Worm (Caenorhabditis elegans): ENCODE results near the gene Y39D8A.1.

Gene Y39D8A.1

ce11 chrV:422133-422532, 3.6 kb downstream of the Y39D8A.1 start, which contains the start of gene dod-20:
Gene dod-20, plus strand, starts transcription at chrV:422433.
- no peak for TF ChIP-seq lin-35 (GFP tag; optimal IDR thresholded peaks at IDR 0.05)
- no peak for TF ChIP-seq dsc-1 (tag; optimal IDR thresholded peaks at IDR 0.05)

- TF ChIP-seq C04F5.9 (tag; optimal IDR thresholded peaks at IDR 0.05), result no peak
- TF ChIP-seq pag-3 (tag; optimal IDR thresholded peaks at IDR 0.05; ENCODE audit: borderline replicate concordance, insufficient read depth), result no peak
- TF ChIP-seq isw-1 (GFP tag; IDR thresholded peaks at IDR 0.05), result no peak
- no peak for TF ChIP-seq C16A3.4 (tag; optimal IDR thresholded peaks at IDR 0.05)
- no peak for TF ChIP-seq efl-1 (optimal IDR thresholded peaks at IDR 0.05)
- no peak for TF ChIP-seq efl-1 (GFP tag; optimal IDR thresholded peaks at IDR 0.05 in 1 of 2)
- no peak for TF ChIP-seq ces-1 (GFP tag; optimal IDR thresholded peaks at IDR 0.05)
- TF ChIP-seq mep-1 (tag; optimal IDR thresholded peaks at IDR 0.05), result no peak
- no peak for TF ChIP-seq skn-1 (tag; optimal IDR thresholded peaks at IDR 0.05)
- no peak for TF ChIP-seq pqm-1 (tag; optimal IDR thresholded peaks at IDR 0.05)
- no peak for TF ChIP-seq unc-86 (tag; optimal IDR thresholded peaks at IDR 0.05)
- no peak for TF ChIP-seq lin-15B (tag; optimal IDR thresholded peaks at IDR 0.05)
- TF ChIP-seq nhr-19 (GFP tag; conservative IDR thresholded peaks at IDR 0.05), result no peak
- TF ChIP-seq lin-39 (tag; optimal IDR thresholded peaks at IDR 0.05), result no peak
- no peak for TF ChIP-seq lin-14 (GFP tag; optimal IDR thresholded peaks at IDR 0.05)
- TF ChIP-seq vab-15 (tag; optimal IDR thresholded peaks at IDR 0.05), result no peak
- no peak for TF ChIP-seq nhr-20 (tag; optimal IDR thresholded peaks at IDR 0.05)
Observed at ce11 chrV:424140-424539, 5.6 kb downstream of the Y39D8A.1 start, which contains the start of gene B0554.5. Gene B0554.5, plus strand, starts transcription at chrV:424440.

- TF ChIP-seq egl-27 (tag; optimal IDR thresholded peaks at IDR 0.05) (no peak), lin-39 (tag; optimal IDR thresholded peaks at IDR 0.05) (no peak), dpl-1 (GFP tag; optimal IDR thresholded peaks at IDR 0.05) (no peak), hpl-2 (GFP tag; optimal IDR thresholded peaks at IDR 0.05) (no peak), C34B4.2 (tag; optimal IDR thresholded peaks at IDR 0.05) (no peak), elt-2 (tag; optimal IDR thresholded peaks at IDR 0.05) (no peak), irx-1 (tag; optimal IDR thresholded peaks at IDR 0.05) (no peak), Y116A8C.19 (tag; optimal IDR thresholded peaks at IDR 0.05; ENCODE audit: borderline replicate concordance) (no peak), ceh-90 (tag; optimal IDR thresholded peaks at IDR 0.05) (no peak), ceh-63 (GFP tag; optimal IDR thresholded peaks at IDR 0.05) (no peak), pqm-1 (tag; optimal IDR thresholded peaks at IDR 0.05) (no peak), nhr-11 (tag; optimal IDR thresholded peaks at IDR 0.05) (no peak), tbx-2 (tag; optimal IDR thresholded peaks at IDR 0.05) (no peak), nhr-28 (tag; optimal IDR thresholded peaks at IDR 0.05) (no peak), pag-3 (tag; optimal IDR thresholded peaks at IDR 0.05; ENCODE audit: borderline replicate concordance, insufficient read depth) (no peak), nhr-237 (tag; optimal IDR thresholded peaks at IDR 0.05) (no peak), aly-2 (tag; optimal IDR thresholded peaks at IDR 0.05) (no peak), sptf-1 (tag; optimal IDR thresholded peaks at IDR 0.05) (no peak), nhr-20 (tag; optimal IDR thresholded peaks at IDR 0.05) (no peak)
Observed at ce11 chrV:428844-429243, 10.3 kb downstream of the Y39D8A.1 start, which contains the start of gene B0554.4. Gene B0554.4, plus strand, starts transcription at chrV:429144.

ce11 chrV:432991-433390, 14.5 kb downstream of the Y39D8A.1 start:
- TF ChIP-seq ztf-11 (tag; optimal IDR thresholded peaks at IDR 0.05), result no peak
- no peak for TF ChIP-seq C04F5.9 (tag; optimal IDR thresholded peaks at IDR 0.05)
- no peak for TF ChIP-seq fkh-8 (tag; optimal IDR thresholded peaks at IDR 0.05)
- no peak for TF ChIP-seq unc-130 (tag; optimal IDR thresholded peaks at IDR 0.05)
- TF ChIP-seq isw-1 (GFP tag; IDR thresholded peaks at IDR 0.05), result no peak
- TF ChIP-seq ets-5 (GFP tag; IDR thresholded peaks at IDR 0.05), result no peak
- TF ChIP-seq nhr-19 (GFP tag; conservative IDR thresholded peaks at IDR 0.05), result no peak
- no peak for TF ChIP-seq lsy-2 (tag; optimal IDR thresholded peaks at IDR 0.05)
- TF ChIP-seq hlh-4 (tag; optimal IDR thresholded peaks at IDR 0.05), result no peak

All from whole organism, L1 larva.